Fruit fly (Drosophila melanogaster): ENCODE measurements around the gene dpr16.
A peak's percentile ranks its signal among the peaks of the same experiment; 100 is the strongest.

Gene dpr16

dm6 chr3R:5217278-5217714 lies 66.6 kb downstream of the dpr16 start, which contains the start of gene cno (continued):
- TF ChIP-seq Adf1 (GFP tag; IDR thresholded peaks at IDR 0.05) (peak; percentile 90), twi (tag; optimal IDR thresholded peaks at IDR 0.05) (no peak), CG11723 (GFP tag; optimal IDR thresholded peaks at IDR 0.05) (no peak), zfh1 (GFP tag; IDR thresholded peaks at IDR 0.05) (peak; percentile 37; the same call in 1 of the 3 replicates), CG10462 (GFP tag; optimal IDR thresholded peaks at IDR 0.05) (no peak), sna (GFP tag; IDR thresholded peaks at IDR 0.05; ENCODE audit: partially characterized antibody) (no peak), mam (GFP tag; optimal IDR thresholded peaks at IDR 0.05) (no peak), Optix (GFP tag; IDR thresholded peaks at IDR 0.05) (no peak), B-H1 (GFP tag; IDR thresholded peaks at IDR 0.05) (no peak), CG34422 (GFP tag; IDR thresholded peaks at IDR 0.05) (peak; percentile 50; the same call in 1 of the 3 replicates), CG1602 (GFP tag; optimal IDR thresholded peaks at IDR 0.05) (no peak), Fer3 (tag; optimal IDR thresholded peaks at IDR 0.05) (no peak), cad (GFP tag; optimal IDR thresholded peaks at IDR 0.05) (no peak), CG17568 (GFP tag; optimal IDR thresholded peaks at IDR 0.05) (no peak), crp (GFP tag; optimal IDR thresholded peaks at IDR 0.05) (no peak), CG11085 (GFP tag; IDR thresholded peaks at IDR 0.05) (no peak), zen2 (GFP tag; IDR thresholded peaks at IDR 0.05; ENCODE audit: partially characterized antibody) (no peak), CG14710 (tag; optimal IDR thresholded peaks at IDR 0.05) (peak; percentile 59), CG6765 (GFP tag; optimal IDR thresholded peaks at IDR 0.05) (no peak), nmo (GFP tag; optimal IDR thresholded peaks at IDR 0.05) (peak; percentile 62), CG2889 (GFP tag; IDR thresholded peaks at IDR 0.05) (no peak), chn (GFP tag; optimal IDR thresholded peaks at IDR 0.05) (no peak), CG8388 (GFP tag; optimal IDR thresholded peaks at IDR 0.05) (no peak), CG8089 (GFP tag; optimal IDR thresholded peaks at IDR 0.05) (no peak), CG15479 (GFP tag; optimal IDR thresholded peaks at IDR 0.05) (peak; percentile 79), grau (tag; optimal IDR thresholded peaks at IDR 0.05) (peak; percentile 25), trh (GFP tag; optimal IDR thresholded peaks at IDR 0.05) (no peak), Dll (GFP tag; IDR thresholded peaks at IDR 0.05; ENCODE audit: partially characterized antibody) (no peak), psq (GFP tag; optimal IDR thresholded peaks at IDR 0.05) (no peak), peb (GFP tag; IDR thresholded peaks at IDR 0.05) (no peak), aop (GFP tag; IDR thresholded peaks at IDR 0.05) (no peak), CG10267 (tag; optimal IDR thresholded peaks at IDR 0.05) (peak; percentile 45), CG17186 (GFP tag; optimal IDR thresholded peaks at IDR 0.05) (no peak), CG4854 (GFP tag; optimal IDR thresholded peaks at IDR 0.05) (no peak), tna (GFP tag; IDR thresholded peaks at IDR 0.05; ENCODE audit: partially characterized antibody) (no peak), Mrtf (GFP tag; IDR thresholded peaks at IDR 0.05) (no peak), CG5953 (GFP tag; IDR thresholded peaks at IDR 0.05) (no peak), lbe (GFP tag; optimal IDR thresholded peaks at IDR 0.05) (peak; percentile 24), dysf (GFP tag; IDR thresholded peaks at IDR 0.05) (no peak), CG16815 (GFP tag; optimal IDR thresholded peaks at IDR 0.05) (no peak), Lhr (GFP tag; optimal IDR thresholded peaks at IDR 0.05) (peak; percentile 98), inv (GFP tag; IDR thresholded peaks at IDR 0.05; ENCODE audit: partially characterized antibody) (no peak), jing (GFP tag; optimal IDR thresholded peaks at IDR 0.05) (no peak), Sry-β (GFP tag; optimal IDR thresholded peaks at IDR 0.05) (no peak), CG18011 (GFP tag; optimal IDR thresholded peaks at IDR 0.05) (no peak), CG2129 (GFP tag; IDR thresholded peaks at IDR 0.05; ENCODE audit: partially characterized antibody) (no peak), hkb (optimal IDR thresholded peaks at IDR 0.05) (peak; percentile 56), hkb (GFP tag; IDR thresholded peaks at IDR 0.05) (0 out of 2 replicates have a peak, but pooled peaks have one; percentile 12), CG12942 (GFP tag; optimal IDR thresholded peaks at IDR 0.05) (no peak), CG33557 (GFP tag; optimal IDR thresholded peaks at IDR 0.05) (peak; percentile 35), Dip3 (GFP tag; optimal IDR thresholded peaks at IDR 0.05) (peak; percentile 30)

Measured in whole organism, embryonic.